Fruit fly (Drosophila melanogaster) whole organism, embryonic: ENCODE measurements around the gene Prosbeta2.

Source experiments
- ATbp ChIP-seq: fragments of 200-800 bp; sonication (Bioruptor generic); optimal IDR thresholded peaks from 2 replicates; lab custom pipeline; 2017; ENCODE audit warnings: missing biosample characterization, mild to moderate bottlenecking, missing genetic modification characterization, missing genetic modification reagents
- BEAF-32 ChIP-seq: fragments of 200-800 bp; sonication (Bioruptor generic); optimal IDR thresholded peaks from 3 replicates; lab custom pipeline; 2017; ENCODE audit warnings: missing biosample characterization, missing genetic modification characterization, mild to moderate bottlenecking, moderate library complexity, missing genetic modification reagents
- CG1024 ChIP-seq: fragments of 200-800 bp; sonication (Bioruptor generic); IDR thresholded peaks from 2 replicates; pipeline ENCODE4 v1.3.6; 2022; ENCODE audit warnings: missing biosample characterization, missing genetic modification characterization
- CG10366 ChIP-seq: fragments of 200-800 bp; sonication (Bioruptor generic); IDR thresholded peaks from 2 replicates; pipeline ENCODE4 v1.3.6; 2022; ENCODE audit warnings: missing biosample characterization, missing genetic modification characterization
- CG10654 ChIP-seq: fragments of 200-800 bp; sonication (Bioruptor generic); optimal IDR thresholded peaks from 2 replicates; lab custom pipeline; 2016; ENCODE audit warnings: missing biosample characterization, missing genetic modification characterization
- CG11695 ChIP-seq: fragments of 200-800 bp; sonication (Bioruptor generic); IDR thresholded peaks from 3 replicates; pipeline ENCODE4 v1.3.6; 2022; ENCODE audit warnings: missing biosample characterization, missing genetic modification characterization
- CG14667 ChIP-seq: fragments of 200-800 bp; sonication (Bioruptor generic); IDR thresholded peaks from 2 replicates; pipeline ENCODE4 v1.3.6; 2022; ENCODE audit warnings: missing biosample characterization, missing genetic modification characterization
- CG15696 ChIP-seq: fragments of 200-800 bp; sonication (Bioruptor generic); optimal IDR thresholded peaks from 2 replicates; lab custom pipeline; 2019; ENCODE audit warnings: missing biosample characterization, mild to moderate bottlenecking, missing genetic modification characterization, moderate library complexity
- CG17186 ChIP-seq: fragments of 200-800 bp; sonication (Bioruptor generic); optimal IDR thresholded peaks from 3 replicates; lab custom pipeline; 2017; ENCODE audit warnings: missing biosample characterization, missing genetic modification reagents, missing genetic modification characterization
- CG17385 ChIP-seq: fragments of 200-800 bp; sonication (Bioruptor generic); optimal IDR thresholded peaks from 3 replicates; lab custom pipeline; 2018; ENCODE audit warnings: missing biosample characterization, mild to moderate bottlenecking, missing genetic modification characterization
- CG17568 ChIP-seq: fragments of 200-800 bp; sonication (Bioruptor generic); optimal IDR thresholded peaks from 2 replicates; lab custom pipeline; 2018; ENCODE audit warnings: missing biosample characterization, mild to moderate bottlenecking, missing genetic modification characterization, moderate library complexity
- CG18476 ChIP-seq: fragments of 200-800 bp; sonication (Bioruptor generic); optimal IDR thresholded peaks from 2 replicates; lab custom pipeline; 2016; ENCODE audit warnings: missing biosample characterization, mild to moderate bottlenecking, missing genetic modification characterization
- CG32532 ChIP-seq: fragments of 200-800 bp; sonication (Bioruptor generic); IDR thresholded peaks from 2 replicates; pipeline ENCODE4 v1.3.6; 2022; ENCODE audit warnings: missing biosample characterization, missing genetic modification characterization
- CG3281 ChIP-seq: fragments of 200-800 bp; sonication (Bioruptor generic); optimal IDR thresholded peaks from 3 replicates; lab custom pipeline; 2017; ENCODE audit warnings: missing biosample characterization, mild to moderate bottlenecking, missing genetic modification characterization
- CG34224 ChIP-seq: fragments of 200-800 bp; sonication (Bioruptor generic); IDR thresholded peaks from 3 replicates; pipeline ENCODE4 v1.3.6; 2022; ENCODE audit warnings: missing biosample characterization, missing genetic modification characterization; ENCODE audit not compliant: partially characterized antibody
- CG4360 ChIP-seq: fragments of 200-800 bp; sonication (Bioruptor generic); IDR thresholded peaks from 2 replicates; pipeline ENCODE4 v1.3.6; 2022; ENCODE audit warnings: missing biosample characterization, missing genetic modification characterization
- CG4424 ChIP-seq: fragments of 200-800 bp; sonication (Bioruptor generic); optimal IDR thresholded peaks from 3 replicates; lab custom pipeline; 2016; ENCODE audit warnings: missing biosample characterization, missing genetic modification characterization
- CG6689 ChIP-seq: fragments of 200-800 bp; sonication (Bioruptor generic); IDR thresholded peaks from 2 replicates; pipeline ENCODE4 v1.3.6; 2022; ENCODE audit warnings: missing biosample characterization, missing genetic modification characterization
- CG8281 ChIP-seq: fragments of 200-800 bp; sonication (Bioruptor generic); optimal IDR thresholded peaks from 2 replicates; lab custom pipeline; 2018; ENCODE audit warnings: missing biosample characterization, mild to moderate bottlenecking, missing genetic modification characterization, moderate library complexity
- CG8359 ChIP-seq: fragments of 200-800 bp; sonication (Bioruptor generic); optimal IDR thresholded peaks from 2 replicates; lab custom pipeline; 2017; ENCODE audit warnings: missing biosample characterization, mild to moderate bottlenecking, missing genetic modification characterization, borderline replicate concordance
- CG8388 ChIP-seq: fragments of 200-800 bp; sonication (Bioruptor generic); optimal IDR thresholded peaks from 2 replicates; lab custom pipeline; 2019; ENCODE audit warnings: missing biosample characterization, mild to moderate bottlenecking, missing genetic modification characterization, moderate library complexity
- Dbx ChIP-seq: fragments of 200-800 bp; sonication (Bioruptor generic); IDR thresholded peaks from 3 replicates; pipeline ENCODE4 v1.3.6; 2022; ENCODE audit warnings: missing biosample characterization, missing genetic modification characterization
- Dek ChIP-seq: fragments of 200-800 bp; sonication (Bioruptor generic); optimal IDR thresholded peaks from 3 replicates; lab custom pipeline; 2019; ENCODE audit warnings: missing biosample characterization, mild to moderate bottlenecking, missing genetic modification characterization, moderate library complexity
- Fer2 ChIP-seq: fragments of 200-800 bp; sonication (Bioruptor generic); optimal IDR thresholded peaks from 2 replicates; lab custom pipeline; 2018; ENCODE audit warnings: missing biosample characterization, mild to moderate bottlenecking, missing genetic modification characterization, moderate library complexity
- Hey ChIP-seq: fragments of 200-800 bp; sonication (Bioruptor generic); optimal IDR thresholded peaks from 3 replicates; lab custom pipeline; 2018; ENCODE audit warnings: missing biosample characterization, mild to moderate bottlenecking, missing genetic modification characterization
- MESR4 ChIP-seq: fragments of 200-800 bp; sonication (Bioruptor generic); optimal IDR thresholded peaks from 2 replicates; lab custom pipeline; 2018; ENCODE audit warnings: missing biosample characterization, mild to moderate bottlenecking, missing genetic modification characterization, moderate library complexity
- Mad ChIP-seq: fragments of 200-800 bp; sonication (Bioruptor generic); optimal IDR thresholded peaks from 2 replicates; lab custom pipeline; 2016; ENCODE audit warnings: missing biosample characterization, missing genetic modification characterization
- NK7.1 ChIP-seq: fragments of 200-800 bp; sonication (Bioruptor generic); optimal IDR thresholded peaks from 3 replicates; lab custom pipeline; 2016; ENCODE audit warnings: missing biosample characterization, missing genetic modification characterization
- Nf-YB ChIP-seq: fragments of 200-800 bp; sonication (Bioruptor generic); optimal IDR thresholded peaks from 3 replicates; lab custom pipeline; 2019; ENCODE audit warnings: missing biosample characterization, mild to moderate bottlenecking, missing genetic modification characterization, moderate library complexity
- ase ChIP-seq: fragments of 200-800 bp; sonication (Bioruptor generic); IDR thresholded peaks from 3 replicates; pipeline ENCODE4 v1.3.6; 2022; ENCODE audit warnings: missing biosample characterization, missing genetic modification characterization
- bigmax ChIP-seq: fragments of 200-800 bp; sonication (Bioruptor generic); optimal IDR thresholded peaks from 2 replicates; lab custom pipeline; 2018; ENCODE audit warnings: missing biosample characterization, mild to moderate bottlenecking, missing genetic modification characterization
- cas ChIP-seq: fragments of 200-800 bp; sonication (Bioruptor generic); IDR thresholded peaks from 2 replicates; pipeline ENCODE4 v1.3.6; 2022; ENCODE audit warnings: missing biosample characterization, missing genetic modification characterization
- cg ChIP-seq: fragments of 200-800 bp; sonication (Bioruptor generic); optimal IDR thresholded peaks from 3 replicates; lab custom pipeline; 2019; ENCODE audit warnings: missing biosample characterization, mild to moderate bottlenecking, missing genetic modification characterization, moderate library complexity
- chinmo ChIP-seq: fragments of 200-800 bp; sonication (Bioruptor generic); IDR thresholded peaks from 4 replicates; pipeline ENCODE4 v1.3.6; 2022; ENCODE audit warnings: missing biosample characterization, missing genetic modification characterization; ENCODE audit not compliant: partially characterized antibody
- crc ChIP-seq: fragments of 200-800 bp; sonication (Bioruptor generic); optimal IDR thresholded peaks from 2 replicates; lab custom pipeline; 2016; ENCODE audit warnings: missing biosample characterization, missing genetic modification characterization
- cwo ChIP-seq: fragments of 200-800 bp; sonication (Bioruptor generic); optimal IDR thresholded peaks from 3 replicates; lab custom pipeline; 2017; ENCODE audit warnings: missing biosample characterization, missing genetic modification characterization, mild to moderate bottlenecking, moderate library complexity, missing genetic modification reagents
- dysf ChIP-seq: fragments of 200-800 bp; sonication (Bioruptor generic); IDR thresholded peaks from 3 replicates; pipeline ENCODE4 v1.3.6; 2022; ENCODE audit warnings: missing biosample characterization, missing genetic modification characterization
- eyg ChIP-seq: fragments of 200-800 bp; sonication (Bioruptor generic); optimal IDR thresholded peaks from 3 replicates; lab custom pipeline; 2016; ENCODE audit warnings: missing biosample characterization, missing genetic modification characterization
- fru ChIP-seq: fragments of >200 bp; optimal IDR thresholded peaks from 2 replicates; lab custom pipeline; 2017
- ftz-f1 ChIP-seq: fragments of 200-800 bp; sonication (Bioruptor generic); optimal IDR thresholded peaks from 2 replicates; lab custom pipeline; 2016; ENCODE audit warnings: missing biosample characterization, missing genetic modification characterization
- nom ChIP-seq: fragments of 200-800 bp; sonication (Bioruptor generic); optimal IDR thresholded peaks from 2 replicates; lab custom pipeline; 2017; ENCODE audit warnings: missing biosample characterization, missing genetic modification characterization, mild to moderate bottlenecking, moderate library complexity, missing genetic modification reagents
- psq ChIP-seq: fragments of 200-800 bp; sonication (Bioruptor generic); optimal IDR thresholded peaks from 2 replicates; lab custom pipeline; 2017; ENCODE audit warnings: missing biosample characterization, missing genetic modification characterization
- repo ChIP-seq: fragments of 200-800 bp; sonication (Bioruptor generic); optimal IDR thresholded peaks from 2 replicates; lab custom pipeline; 2016; ENCODE audit warnings: missing biosample characterization, missing genetic modification characterization
- schlank ChIP-seq: fragments of 200-800 bp; sonication (Bioruptor generic); optimal IDR thresholded peaks from 2 replicates; lab custom pipeline; 2018; ENCODE audit warnings: missing biosample characterization, mild to moderate bottlenecking, missing genetic modification characterization
- so ChIP-seq: fragments of 200-800 bp; sonication (Bioruptor generic); IDR thresholded peaks from 3 replicates; pipeline ENCODE4 v1.3.6; 2022; ENCODE audit warnings: missing biosample characterization, missing genetic modification characterization
- tna ChIP-seq: fragments of 200-800 bp; sonication (Bioruptor generic); IDR thresholded peaks from 2 replicates; pipeline ENCODE4 v1.3.6; 2022; ENCODE audit warnings: missing biosample characterization, missing genetic modification characterization; ENCODE audit not compliant: partially characterized antibody
- twi ChIP-seq: fragments of 200-800 bp; optimal IDR thresholded peaks from 2 replicates; lab custom pipeline; 2019; ENCODE audit warnings: missing biosample characterization, mild to moderate bottlenecking, missing genetic modification characterization, moderate library complexity
- vnd ChIP-seq: fragments of 200-800 bp; sonication (Bioruptor generic); IDR thresholded peaks from 3 replicates; pipeline ENCODE4 v1.3.6; 2022; ENCODE audit warnings: missing biosample characterization, missing genetic modification characterization; ENCODE audit not compliant: partially characterized antibody

Prosbeta2 gene

dm6 chr3L:14999284-15000019, at the start of gene Prosbeta2, which contains the start of gene mRpL39 (continued):
- peak; percentile 72 for TF ChIP-seq CG6689 (GFP tag; lab: Robert Waterston, UW)
- TF ChIP-seq CG11695 (GFP tag; lab: Robert Waterston, UW), result peak; percentile 61; the same call in 2 of the 3 replicates
- TF ChIP-seq NK7.1, result no peak
- TF ChIP-seq cas (GFP tag; lab: Robert Waterston, UW), result no peak
- peak; percentile 64 for TF ChIP-seq CG4424 (GFP tag; lab: Kevin White, UChicago)
- TF ChIP-seq twi, result no peak
- TF ChIP-seq CG17385 (GFP tag; lab: Kevin White, UChicago), result no peak
- TF ChIP-seq vnd (GFP tag; lab: Robert Waterston, UW), result peak; percentile 98
- peak; percentile 33 for TF ChIP-seq CG3281 (GFP tag; lab: Kevin White, UChicago)
- TF ChIP-seq CG17568 (GFP tag; lab: Kevin White, UChicago), result no peak
- no peak for TF ChIP-seq CG17186 (GFP tag; lab: Kevin White, UChicago)
- TF ChIP-seq Dbx (GFP tag; lab: Robert Waterston, UW), result peak; percentile 82
- TF ChIP-seq ATbp, result peak; percentile 13
- TF ChIP-seq dysf, result peak; percentile 77
- peak; percentile 22 for TF ChIP-seq CG18476
- TF ChIP-seq cwo (GFP tag; lab: Kevin White, UChicago), result no peak
- TF ChIP-seq ase (GFP tag; lab: Robert Waterston, UW), result peak; percentile 64; the same call in 1 of the 3 replicates
- TF ChIP-seq Dek (tag; lab: Kevin White, UChicago), result peak; percentile 24
- no peak for TF ChIP-seq fru (lab: Kevin White, UChicago)
- no peak for TF ChIP-seq schlank (tag; lab: Kevin White, UChicago)
- no peak for TF ChIP-seq CG8359 (GFP tag; lab: Kevin White, UChicago)
- peak; percentile 30; the same call in 1 of the 2 replicates for TF ChIP-seq CG1024 (GFP tag; lab: Robert Waterston, UW)
- TF ChIP-seq nom (GFP tag; lab: Kevin White, UChicago), result no peak
- no peak for TF ChIP-seq eyg (GFP tag; lab: Kevin White, UChicago)
- no peak for TF ChIP-seq bigmax
- TF ChIP-seq chinmo (GFP tag; lab: Robert Waterston, UW), result 0 out of 4 replicates have a peak, but pooled peaks have one; percentile 18
- no peak for TF ChIP-seq Mad (GFP tag; lab: Kevin White, UChicago)
- TF ChIP-seq ftz-f1 (GFP tag; lab: Kevin White, UChicago), result no peak
- peak; percentile 81 for TF ChIP-seq CG34224 (GFP tag; lab: Robert Waterston, UW)
- peak; percentile 23; the same call in 1 of the 2 replicates for TF ChIP-seq CG10366 (GFP tag; lab: Robert Waterston, UW)
- no peak for TF ChIP-seq crc (GFP tag; lab: Kevin White, UChicago)
- TF ChIP-seq CG10654 (GFP tag; lab: Kevin White, UChicago), result peak; percentile 40
- peak; percentile 1 for TF ChIP-seq Fer2 (tag; lab: Kevin White, UChicago)
- TF ChIP-seq CG8281, result no peak
- TF ChIP-seq CG32532 (GFP tag; lab: Robert Waterston, UW), result peak; percentile 79
- no peak for TF ChIP-seq CG4360
- TF ChIP-seq CG8388 (GFP tag; lab: Kevin White, UChicago), result peak; percentile 9
- no peak for TF ChIP-seq Hey
- TF ChIP-seq Nf-YB, result no peak
- no peak for TF ChIP-seq cg
- peak; percentile 75 for TF ChIP-seq tna (GFP tag; lab: Robert Waterston, UW)
- TF ChIP-seq MESR4 (GFP tag; lab: Kevin White, UChicago), result peak; percentile 33
- peak; percentile 61 for TF ChIP-seq CG14667 (GFP tag; lab: Robert Waterston, UW)
- TF ChIP-seq psq (GFP tag; lab: Kevin White, UChicago), result no peak
- TF ChIP-seq BEAF-32, result peak; percentile 67
- TF ChIP-seq so, result no peak
- TF ChIP-seq repo (GFP tag; lab: Kevin White, UChicago), result no peak
- peak; percentile 43 for TF ChIP-seq CG15696
